Worm (Caenorhabditis elegans): Measurements from ENCODE around the gene K08B5.1.

K08B5.1 gene

DNA sequence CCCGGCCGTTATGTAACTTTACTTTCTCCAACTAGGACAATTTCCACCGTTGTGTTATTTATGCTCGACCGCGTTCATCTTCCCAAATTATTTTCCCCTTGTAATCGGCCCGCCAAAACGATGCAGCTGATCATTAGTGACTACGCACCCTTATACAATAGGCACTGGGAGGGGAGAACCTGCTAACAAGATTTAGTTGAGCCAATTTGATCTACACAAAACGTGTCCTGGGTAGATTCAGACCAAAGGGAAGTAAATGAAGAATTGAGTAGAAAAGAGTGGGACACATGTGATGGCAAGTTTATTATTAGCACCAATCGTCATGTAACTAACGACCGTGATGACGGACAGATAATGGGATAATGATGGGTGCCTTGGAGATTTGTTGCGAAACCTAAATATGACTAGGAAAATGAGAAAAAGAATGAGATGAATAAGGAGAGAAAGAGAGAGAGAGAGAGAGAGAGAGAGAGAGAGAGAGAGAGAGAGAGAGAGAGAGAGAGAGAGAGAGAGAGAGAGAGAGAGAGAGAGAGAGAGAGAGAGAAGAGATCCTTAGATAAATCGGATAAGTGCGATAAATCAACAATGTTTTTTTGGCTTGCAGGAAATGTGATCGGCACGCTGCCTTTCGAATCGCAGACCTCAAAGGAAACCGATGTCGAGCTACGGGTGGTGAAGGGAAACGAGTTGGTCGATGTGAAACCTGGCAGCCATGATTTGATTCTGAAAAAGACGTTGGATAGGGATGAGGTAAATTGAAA lies 37.5 kb downstream of the K08B5.1 start:
- TF ChIP-seq ref-1 (GFP tag; conservative IDR thresholded peaks at IDR 0.05): no peak
- TF ChIP-seq ztf-23 (GFP tag; IDR thresholded peaks at IDR 0.05): peak; percentile 64

DNA sequence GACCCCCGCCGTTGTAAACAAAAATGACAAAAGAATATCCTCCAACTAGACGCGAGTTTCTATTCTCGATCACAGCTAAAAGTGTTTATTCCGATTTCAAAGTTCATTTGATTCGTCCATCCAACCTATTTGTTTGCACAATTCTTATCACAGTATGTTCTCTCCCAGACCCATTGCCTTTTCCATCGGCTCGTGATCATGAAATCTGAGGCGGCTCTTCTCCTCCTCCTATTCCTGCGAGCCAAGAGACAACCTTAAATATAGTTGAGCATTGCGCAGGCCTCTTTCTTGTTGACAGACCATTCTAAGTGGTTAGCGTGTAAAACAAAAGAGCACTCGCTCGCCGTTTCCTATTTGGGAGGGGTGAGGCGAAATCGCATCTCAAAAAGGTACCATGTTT lies 38.7 kb downstream of the K08B5.1 start:
- TF ChIP-seq tab-1 (GFP tag; IDR thresholded peaks at IDR 0.05) (no peak), ztf-23 (GFP tag; IDR thresholded peaks at IDR 0.05) (no peak), flt-1 (GFP tag; IDR thresholded peaks at IDR 0.05) (no peak), cog-1 (tag; optimal IDR thresholded peaks at IDR 0.05) (no peak), ref-1 (GFP tag; conservative IDR thresholded peaks at IDR 0.05) (no peak), klf-2 (GFP tag; conservative IDR thresholded peaks at IDR 0.05) (no peak), ztf-29 (GFP tag; IDR thresholded peaks at IDR 0.05) (no peak), T22C8.4 (GFP tag; IDR thresholded peaks at IDR 0.05) (no peak)

DNA sequence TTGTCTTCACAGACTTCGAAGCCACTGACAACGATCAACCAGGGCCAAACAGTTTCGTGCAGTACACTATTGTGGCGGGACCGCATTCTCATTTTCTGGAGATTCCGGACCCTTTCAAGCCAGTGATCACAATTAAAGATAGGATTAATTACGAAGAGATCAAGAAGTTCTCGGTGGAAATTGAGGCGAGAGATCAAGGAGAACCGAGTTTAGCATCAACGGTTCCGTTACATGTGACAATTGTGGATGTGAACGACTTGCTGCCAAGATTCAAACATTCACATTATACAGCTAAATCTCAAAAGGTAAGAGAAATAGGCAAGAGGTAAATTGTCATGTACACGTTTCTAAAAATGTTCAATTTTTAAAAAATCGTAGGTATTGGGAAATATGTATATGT lies 39.6 kb downstream of the K08B5.1 start:
- TF ChIP-seq ztf-29 (GFP tag; IDR thresholded peaks at IDR 0.05): no peak
- no peak for TF ChIP-seq cog-1 (tag; optimal IDR thresholded peaks at IDR 0.05)
- no peak for TF ChIP-seq tab-1 (GFP tag; IDR thresholded peaks at IDR 0.05)
- TF ChIP-seq klf-2 (GFP tag; conservative IDR thresholded peaks at IDR 0.05): no peak
- no peak for TF ChIP-seq ref-1 (GFP tag; conservative IDR thresholded peaks at IDR 0.05)
- no peak for TF ChIP-seq med-1 (GFP tag; optimal IDR thresholded peaks at IDR 0.05; ENCODE audit: insufficient read depth)
- no peak for TF ChIP-seq T22C8.4 (GFP tag; IDR thresholded peaks at IDR 0.05)
- no peak for TF ChIP-seq ztf-23 (GFP tag; IDR thresholded peaks at IDR 0.05)
- TF ChIP-seq flt-1 (GFP tag; IDR thresholded peaks at IDR 0.05): no peak

DNA sequence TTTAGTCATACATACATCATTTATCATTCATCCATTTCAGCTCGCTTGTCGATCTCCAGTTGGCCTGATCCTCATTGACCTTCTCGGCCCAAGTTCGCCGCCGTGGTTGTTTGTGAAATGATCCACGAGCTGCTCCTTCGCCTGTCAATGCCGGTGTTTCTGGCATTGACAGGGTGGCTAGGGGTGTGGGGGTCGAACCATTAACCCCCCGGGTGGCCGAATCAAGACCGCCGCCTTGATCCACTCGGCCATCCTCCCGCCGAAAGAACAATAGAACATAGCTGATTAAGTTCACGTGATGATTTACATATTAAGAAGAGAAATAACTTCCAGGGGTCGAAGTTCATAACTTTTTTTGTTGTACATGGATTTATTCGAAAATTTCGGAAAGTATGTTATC lies 44.2 kb downstream of the K08B5.1 start, which contains the start of gene F59C12.4:
TSS of gene F59C12.4 (minus strand) at position 166 of the 400 bp plus-strand sequence.
- TF ChIP-seq flt-1 (GFP tag; IDR thresholded peaks at IDR 0.05): peak; percentile 87
- TF ChIP-seq ztf-23 (GFP tag; IDR thresholded peaks at IDR 0.05): peak; percentile 79
- TF ChIP-seq ref-1 (GFP tag; conservative IDR thresholded peaks at IDR 0.05): peak; percentile 56
- TF ChIP-seq T22C8.4 (GFP tag; IDR thresholded peaks at IDR 0.05): peak; percentile 36; the same call in 1 of the 2 replicates
- TF ChIP-seq tab-1 (GFP tag; IDR thresholded peaks at IDR 0.05): peak; percentile 75
- no peak for TF ChIP-seq med-1 (GFP tag; optimal IDR thresholded peaks at IDR 0.05; ENCODE audit: insufficient read depth)
- TF ChIP-seq cog-1 (tag; optimal IDR thresholded peaks at IDR 0.05): peak; percentile 9
- TF ChIP-seq ztf-29 (GFP tag; IDR thresholded peaks at IDR 0.05): no peak

DNA sequence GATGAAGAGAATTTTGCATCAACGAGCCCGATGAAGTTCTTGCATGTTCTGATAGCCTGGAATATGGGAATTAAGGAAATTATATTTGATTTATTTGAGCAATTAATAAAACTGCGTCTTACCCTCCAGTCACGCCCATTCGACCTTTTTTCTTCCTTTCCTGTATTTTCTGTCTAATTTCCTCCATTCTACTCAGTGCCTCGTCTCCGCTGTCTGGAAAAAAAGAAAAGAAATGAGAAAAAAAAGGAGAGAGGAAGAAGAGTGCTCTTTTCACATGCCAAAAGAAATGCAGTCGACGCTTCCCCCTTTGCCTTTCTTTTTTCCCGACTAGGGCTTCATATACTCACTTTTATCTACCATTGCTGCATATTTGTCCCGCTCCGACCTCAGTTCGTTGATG lies 45.9 kb downstream of the K08B5.1 start:
- no peak for TF ChIP-seq cog-1 (tag; optimal IDR thresholded peaks at IDR 0.05)
- no peak for TF ChIP-seq ref-1 (GFP tag; conservative IDR thresholded peaks at IDR 0.05)
- no peak for TF ChIP-seq med-1 (GFP tag; optimal IDR thresholded peaks at IDR 0.05; ENCODE audit: insufficient read depth)
- no peak for TF ChIP-seq ztf-23 (GFP tag; IDR thresholded peaks at IDR 0.05)
- TF ChIP-seq ztf-29 (GFP tag; IDR thresholded peaks at IDR 0.05): no peak
- no peak for TF ChIP-seq flt-1 (GFP tag; IDR thresholded peaks at IDR 0.05)

DNA sequence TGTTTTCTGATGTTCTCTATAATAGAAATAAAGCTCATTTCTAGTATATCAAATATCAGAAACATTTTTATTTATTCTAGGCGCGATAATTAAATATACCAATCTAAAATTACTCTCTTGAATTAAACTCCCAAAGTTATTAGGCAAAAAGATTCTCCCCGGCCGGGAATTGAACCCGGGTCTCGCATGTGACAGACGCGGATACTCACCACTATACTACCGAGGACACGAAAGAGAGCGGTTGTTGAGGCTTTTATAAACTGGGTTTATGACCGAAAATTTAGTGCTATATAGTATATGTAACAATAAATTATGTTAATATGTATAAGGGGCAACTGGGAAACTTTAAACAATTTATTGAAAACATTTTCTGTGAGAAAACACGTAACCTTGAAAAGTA lies 46.3 kb downstream of the K08B5.1 start:
- peak; percentile 39 for TF ChIP-seq cog-1 (tag; optimal IDR thresholded peaks at IDR 0.05)
- TF ChIP-seq T22C8.4 (GFP tag; IDR thresholded peaks at IDR 0.05): peak; percentile 51; the same call in 1 of the 2 replicates
- peak; percentile 89 for TF ChIP-seq ztf-23 (GFP tag; IDR thresholded peaks at IDR 0.05)
- TF ChIP-seq ztf-29 (GFP tag; IDR thresholded peaks at IDR 0.05): peak; percentile 77
- TF ChIP-seq klf-2 (GFP tag; conservative IDR thresholded peaks at IDR 0.05): peak; percentile 78; the same call in 1 of the 2 replicates
- peak; percentile 77 for TF ChIP-seq tab-1 (GFP tag; IDR thresholded peaks at IDR 0.05)
- peak; percentile 84 for TF ChIP-seq flt-1 (GFP tag; IDR thresholded peaks at IDR 0.05)
- TF ChIP-seq ref-1 (GFP tag; conservative IDR thresholded peaks at IDR 0.05): peak; percentile 59
- TF ChIP-seq med-1 (GFP tag; optimal IDR thresholded peaks at IDR 0.05; ENCODE audit: insufficient read depth): peak; percentile 50

DNA sequence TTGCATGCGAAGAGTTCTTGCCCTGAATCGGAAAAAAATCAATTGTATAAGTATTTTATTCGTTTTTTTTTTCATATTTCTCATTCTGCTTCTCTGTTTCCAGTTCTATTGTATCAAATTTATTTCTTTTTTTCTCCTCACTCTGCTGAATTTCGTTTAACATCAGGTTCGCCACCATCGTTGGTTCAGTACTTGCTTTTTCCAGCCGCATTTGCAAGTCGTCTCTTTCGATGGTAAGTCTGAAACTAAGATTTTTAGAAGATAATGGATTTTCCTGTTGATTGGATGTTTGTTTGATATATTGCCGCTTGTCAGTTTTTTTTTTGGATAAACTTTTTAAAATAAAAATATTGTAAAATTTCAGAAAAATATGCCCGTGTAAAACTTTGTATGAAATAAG lies 48.9 kb downstream of the K08B5.1 start:
- TF ChIP-seq ztf-23 (GFP tag; IDR thresholded peaks at IDR 0.05) (no peak), ref-1 (GFP tag; conservative IDR thresholded peaks at IDR 0.05) (no peak), tab-1 (GFP tag; IDR thresholded peaks at IDR 0.05) (no peak), ztf-29 (GFP tag; IDR thresholded peaks at IDR 0.05) (no peak), cog-1 (tag; optimal IDR thresholded peaks at IDR 0.05) (no peak), T22C8.4 (GFP tag; IDR thresholded peaks at IDR 0.05) (no peak), klf-2 (GFP tag; conservative IDR thresholded peaks at IDR 0.05) (no peak), med-1 (GFP tag; optimal IDR thresholded peaks at IDR 0.05; ENCODE audit: insufficient read depth) (no peak), flt-1 (GFP tag; IDR thresholded peaks at IDR 0.05) (no peak)

DNA sequence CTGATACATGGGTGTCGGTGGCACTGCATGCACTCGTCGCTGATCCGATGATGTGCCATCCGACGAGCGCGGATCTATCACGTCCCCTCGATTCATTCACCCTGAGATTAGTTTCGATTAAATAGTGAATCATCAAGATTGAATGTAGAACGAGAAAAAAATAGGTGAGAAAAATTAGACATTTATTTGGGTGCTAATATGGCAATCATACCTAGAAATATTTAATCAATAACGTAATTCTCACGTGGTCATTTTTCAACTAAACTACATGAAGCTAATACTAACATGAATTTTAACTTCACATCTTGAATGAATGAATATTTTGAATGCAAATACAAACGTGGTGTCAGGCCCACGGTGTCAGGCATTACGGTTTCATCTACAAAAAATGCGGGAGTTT lies 51.2 kb downstream of the K08B5.1 start, which contains the start of gene F59C12.3:
TSS of gene F59C12.3 (minus strand) at position 101 of the 400 bp plus-strand sequence.
- no peak for TF ChIP-seq T22C8.4 (GFP tag; IDR thresholded peaks at IDR 0.05)
- TF ChIP-seq ref-1 (GFP tag; conservative IDR thresholded peaks at IDR 0.05): no peak
- no peak for TF ChIP-seq tab-1 (GFP tag; IDR thresholded peaks at IDR 0.05)
- TF ChIP-seq ztf-29 (GFP tag; IDR thresholded peaks at IDR 0.05): no peak
- no peak for TF ChIP-seq cog-1 (tag; optimal IDR thresholded peaks at IDR 0.05)
- no peak for TF ChIP-seq med-1 (GFP tag; optimal IDR thresholded peaks at IDR 0.05; ENCODE audit: insufficient read depth)
- TF ChIP-seq ztf-23 (GFP tag; IDR thresholded peaks at IDR 0.05): no peak
- no peak for TF ChIP-seq flt-1 (GFP tag; IDR thresholded peaks at IDR 0.05)
- TF ChIP-seq klf-2 (GFP tag; conservative IDR thresholded peaks at IDR 0.05): no peak

DNA sequence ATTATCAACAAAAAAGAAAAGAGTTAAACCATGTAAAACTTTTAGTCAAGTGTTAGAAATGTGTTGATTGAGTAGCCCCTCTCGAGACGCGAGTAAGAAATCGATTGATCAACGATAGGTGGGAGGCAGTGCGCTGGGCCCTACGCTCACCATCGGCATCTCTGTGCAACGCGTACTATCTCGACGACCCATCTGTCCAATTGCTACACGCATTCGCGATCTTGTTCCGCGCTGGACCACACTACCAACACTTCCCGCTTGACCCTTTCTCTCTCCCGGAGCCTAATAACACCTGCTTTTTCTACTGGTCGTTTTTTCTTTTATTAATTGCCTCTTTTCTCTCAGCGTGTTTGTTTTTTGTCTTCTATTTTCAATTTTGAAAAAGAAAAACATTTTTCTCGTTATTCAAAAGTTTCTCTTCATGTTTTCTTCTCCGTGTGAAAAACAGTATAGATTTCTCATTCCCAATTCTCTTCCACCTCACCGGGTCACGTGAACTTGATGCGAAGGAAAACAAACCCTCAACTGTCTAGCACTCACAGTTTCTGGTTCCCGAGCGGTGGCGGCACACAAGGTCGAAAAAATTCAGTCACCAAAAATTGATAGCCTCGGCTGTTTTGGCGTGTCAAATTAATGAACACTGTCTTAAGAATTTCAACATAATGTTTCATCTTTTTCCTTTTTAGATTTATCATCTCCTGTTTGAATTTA lies 53.3 kb downstream of the K08B5.1 start:
- TF ChIP-seq ztf-23 (GFP tag; IDR thresholded peaks at IDR 0.05) (0 out of 2 replicates have a peak, but pooled peaks have one; percentile 21), T22C8.4 (GFP tag; IDR thresholded peaks at IDR 0.05) (peak; percentile 72), ztf-29 (GFP tag; IDR thresholded peaks at IDR 0.05) (no peak)

All from whole organism, midembryonic.